Fruit fly (Drosophila melanogaster) whole organism, embryonic: ENCODE data around the gene Plap.

Experiments used
- B-H1 ChIP-seq: fragments of 200-800 bp; sonication (Bioruptor generic); IDR thresholded peaks from 3 replicates; pipeline ENCODE4 v1.3.6; 2022; ENCODE audit warnings: missing biosample characterization, missing genetic modification characterization
- B-H2 ChIP-seq: fragments of 200-800 bp; sonication (Bioruptor generic); optimal IDR thresholded peaks from 2 replicates; lab custom pipeline; 2018; ENCODE audit warnings: missing biosample characterization, mild to moderate bottlenecking, missing genetic modification characterization
- CG10147 ChIP-seq: fragments of 200-800 bp; sonication (Bioruptor generic); optimal IDR thresholded peaks from 2 replicates; lab custom pipeline; 2019; ENCODE audit warnings: missing biosample characterization, mild to moderate bottlenecking, missing genetic modification characterization, moderate library complexity
- CG10366 ChIP-seq: fragments of 200-800 bp; sonication (Bioruptor generic); IDR thresholded peaks from 2 replicates; pipeline ENCODE4 v1.3.6; 2022; ENCODE audit warnings: missing biosample characterization, missing genetic modification characterization
- CG12104 ChIP-seq: fragments of 200-800 bp; sonication (Bioruptor generic); optimal IDR thresholded peaks from 3 replicates; lab custom pipeline; 2016; ENCODE audit warnings: missing biosample characterization, missing genetic modification characterization
- CG12219 ChIP-seq: fragments of 200-800 bp; sonication (Bioruptor generic); optimal IDR thresholded peaks from 3 replicates; lab custom pipeline; 2018; ENCODE audit warnings: missing biosample characterization, mild to moderate bottlenecking, missing genetic modification characterization
- CG12299 ChIP-seq: fragments of 200-800 bp; sonication (Bioruptor generic); optimal IDR thresholded peaks from 2 replicates; lab custom pipeline; 2018; ENCODE audit warnings: missing biosample characterization, mild to moderate bottlenecking, missing genetic modification characterization
- CG13287 ChIP-seq: fragments of 200-800 bp; sonication (Bioruptor generic); IDR thresholded peaks from 2 replicates; pipeline ENCODE4 v1.3.6; 2022; ENCODE audit warnings: missing biosample characterization, missing genetic modification characterization; ENCODE audit not compliant: partially characterized antibody
- CG13894 ChIP-seq: fragments of 200-800 bp; sonication (Bioruptor generic); optimal IDR thresholded peaks from 3 replicates; lab custom pipeline; 2018; ENCODE audit warnings: missing biosample characterization, mild to moderate bottlenecking, missing genetic modification characterization, moderate library complexity
- CG14965 ChIP-seq: fragments of 200-800 bp; sonication (Bioruptor generic); optimal IDR thresholded peaks from 2 replicates; lab custom pipeline; 2016; ENCODE audit warnings: missing biosample characterization, missing genetic modification characterization, borderline replicate concordance
- CG15073 ChIP-seq: fragments of 200-800 bp; sonication (Bioruptor generic); optimal IDR thresholded peaks from 2 replicates; lab custom pipeline; 2016; ENCODE audit warnings: missing biosample characterization, missing genetic modification characterization
- CG1602 ChIP-seq: fragments of 200-800 bp; sonication (Bioruptor generic); optimal IDR thresholded peaks from 3 replicates; lab custom pipeline; 2016; ENCODE audit warnings: missing biosample characterization, missing genetic modification characterization
- CG17802 ChIP-seq: fragments of 200-800 bp; sonication (Bioruptor generic); optimal IDR thresholded peaks from 2 replicates; lab custom pipeline; 2018; ENCODE audit warnings: missing biosample characterization, mild to moderate bottlenecking, missing genetic modification characterization, moderate library complexity
- CG17829 ChIP-seq: fragments of 200-800 bp; optimal IDR thresholded peaks from 2 replicates; lab custom pipeline; 2019; ENCODE audit warnings: missing biosample characterization, mild to moderate bottlenecking, missing genetic modification characterization, moderate library complexity
- CG1792 ChIP-seq: fragments of 200-800 bp; sonication (Bioruptor generic); optimal IDR thresholded peaks from 2 replicates; lab custom pipeline; 2016; ENCODE audit warnings: missing biosample characterization, missing genetic modification characterization
- CG31224 ChIP-seq: fragments of 200-800 bp; sonication (Bioruptor generic); IDR thresholded peaks from 2 replicates; pipeline ENCODE4 v1.3.6; 2022; ENCODE audit warnings: missing biosample characterization, missing genetic modification characterization
- CG31388 ChIP-seq: fragments of 200-800 bp; sonication (Bioruptor generic); optimal IDR thresholded peaks from 2 replicates; lab custom pipeline; 2016; ENCODE audit warnings: missing biosample characterization, missing genetic modification characterization
- CG31441 ChIP-seq: fragments of 200-800 bp; sonication (Bioruptor generic); IDR thresholded peaks from 2 replicates; pipeline ENCODE4 v1.3.6; 2022; ENCODE audit warnings: missing biosample characterization, missing genetic modification characterization
- CG42726 ChIP-seq: fragments of 200-800 bp; sonication (Bioruptor generic); IDR thresholded peaks from 2 replicates; pipeline ENCODE4 v1.3.6; 2022; ENCODE audit warnings: missing biosample characterization, missing genetic modification characterization; ENCODE audit not compliant: partially characterized antibody
- CG4282 ChIP-seq: fragments of 200-800 bp; sonication (Bioruptor generic); optimal IDR thresholded peaks from 2 replicates; lab custom pipeline; 2016; ENCODE audit warnings: missing biosample characterization, missing genetic modification characterization
- CG6813 ChIP-seq: fragments of 200-800 bp; sonication (Bioruptor generic); optimal IDR thresholded peaks from 2 replicates; lab custom pipeline; 2017; ENCODE audit warnings: missing biosample characterization, missing genetic modification characterization, mild to moderate bottlenecking, moderate library complexity, missing genetic modification reagents
- CG7357 ChIP-seq: fragments of 200-800 bp; sonication (Bioruptor generic); IDR thresholded peaks from 3 replicates; pipeline ENCODE4 v1.3.6; 2022; ENCODE audit warnings: missing biosample characterization, missing genetic modification characterization
- CG7987 ChIP-seq: fragments of 200-800 bp; sonication (Bioruptor generic); optimal IDR thresholded peaks from 2 replicates; lab custom pipeline; 2018; ENCODE audit warnings: missing biosample characterization, mild to moderate bottlenecking, missing genetic modification characterization, moderate library complexity
- CG8089 ChIP-seq: fragments of 200-800 bp; sonication (Bioruptor generic); optimal IDR thresholded peaks from 3 replicates; lab custom pipeline; 2016; ENCODE audit warnings: missing biosample characterization, missing genetic modification characterization
- Doc2 ChIP-seq: fragments of 200-800 bp; sonication (Bioruptor generic); IDR thresholded peaks from 2 replicates; pipeline ENCODE4 v1.3.6; 2022; ENCODE audit warnings: missing biosample characterization, missing genetic modification characterization
- Dp ChIP-seq: fragments of 200-800 bp; sonication (Bioruptor generic); optimal IDR thresholded peaks from 2 replicates; lab custom pipeline; 2018; ENCODE audit warnings: missing biosample characterization, mild to moderate bottlenecking, missing genetic modification characterization, moderate library complexity
- Dref ChIP-seq: fragments of 200-800 bp; sonication (Bioruptor generic); IDR thresholded peaks from 2 replicates; pipeline ENCODE4 v1.3.6; 2022; ENCODE audit warnings: missing biosample characterization, missing genetic modification characterization
- Hr39 ChIP-seq: fragments of >200 bp; optimal IDR thresholded peaks from 2 replicates; lab custom pipeline; 2017
- MBD-R2 ChIP-seq: fragments of 200-800 bp; sonication (Bioruptor generic); IDR thresholded peaks from 2 replicates; pipeline ENCODE4 v1.3.6; 2022; ENCODE audit warnings: missing biosample characterization, missing genetic modification characterization
- NFAT ChIP-seq: fragments of 200-800 bp; sonication (Bioruptor generic); IDR thresholded peaks from 2 replicates; pipeline ENCODE4 v1.3.6; 2022; ENCODE audit warnings: missing biosample characterization, missing genetic modification characterization
- Opbp ChIP-seq: fragments of 200-800 bp; sonication (Bioruptor generic); IDR thresholded peaks from 3 replicates; pipeline ENCODE4 v1.3.6; 2022; ENCODE audit warnings: missing biosample characterization, missing genetic modification characterization; ENCODE audit not compliant: partially characterized antibody
- Side ChIP-seq: fragments of 200-800 bp; sonication (Bioruptor generic); optimal IDR thresholded peaks from 2 replicates; lab custom pipeline; 2016; ENCODE audit warnings: missing biosample characterization, missing genetic modification characterization
- Spps ChIP-seq: fragments of 200-800 bp; sonication (Bioruptor generic); optimal IDR thresholded peaks from 2 replicates; lab custom pipeline; 2018; ENCODE audit warnings: missing biosample characterization, mild to moderate bottlenecking, missing genetic modification characterization
- Taf1 ChIP-seq: fragments of 200-800 bp; sonication (Bioruptor generic); IDR thresholded peaks from 2 replicates; pipeline ENCODE4 v1.3.6; 2022; ENCODE audit warnings: missing biosample characterization, missing genetic modification characterization
- Xrp1 ChIP-seq: fragments of 200-800 bp; sonication (Bioruptor generic); IDR thresholded peaks from 2 replicates; pipeline ENCODE4 v1.3.6; 2022; ENCODE audit warnings: missing biosample characterization, missing genetic modification characterization
- gro ChIP-seq: fragments of 200-800 bp; sonication (Bioruptor generic); optimal IDR thresholded peaks from 2 replicates; lab custom pipeline; 2016; ENCODE audit warnings: missing biosample characterization, missing genetic modification characterization
- gsb-n ChIP-seq: fragments of 200-800 bp; sonication (Bioruptor generic); optimal IDR thresholded peaks from 3 replicates; lab custom pipeline; 2018; ENCODE audit warnings: missing biosample characterization, mild to moderate bottlenecking, missing genetic modification characterization
- hb ChIP-seq: fragments of 200-800 bp; sonication (Bioruptor generic); IDR thresholded peaks from 3 replicates; pipeline ENCODE4 v1.3.6; 2022; ENCODE audit warnings: missing biosample characterization, missing genetic modification characterization; ENCODE audit not compliant: partially characterized antibody
- mld ChIP-seq: fragments of 200-800 bp; sonication (Bioruptor generic); IDR thresholded peaks from 3 replicates; pipeline ENCODE4 v1.3.6; 2022; ENCODE audit warnings: missing biosample characterization, missing genetic modification characterization; ENCODE audit not compliant: partially characterized antibody
- nau ChIP-seq: fragments of 200-800 bp; sonication (Bioruptor generic); optimal IDR thresholded peaks from 3 replicates; lab custom pipeline; 2017; ENCODE audit warnings: missing biosample characterization, mild to moderate bottlenecking, missing genetic modification characterization, missing genetic modification reagents
- otp ChIP-seq: fragments of 200-800 bp; sonication (Bioruptor generic); IDR thresholded peaks from 3 replicates; pipeline ENCODE4, ENCODE4 v1.3.6; 2022; ENCODE audit warnings: missing biosample characterization, missing genetic modification characterization
- peb ChIP-seq: fragments of 200-800 bp; sonication (Bioruptor generic); IDR thresholded peaks from 2 replicates; pipeline ENCODE4 v1.3.6; 2022; ENCODE audit warnings: missing biosample characterization, missing genetic modification characterization
- ranshi ChIP-seq: fragments of 200-800 bp; sonication (Bioruptor generic); IDR thresholded peaks from 2 replicates; pipeline ENCODE4 v1.3.6; 2022; ENCODE audit warnings: missing biosample characterization, missing genetic modification characterization
- sens ChIP-seq: fragments of 200-800 bp; sonication (Bioruptor generic); peaks from one replicate; lab custom pipeline; 2016; ENCODE audit warnings: missing biosample characterization, missing genetic modification characterization
- sob ChIP-seq: fragments of 200-800 bp; sonication (Bioruptor generic); IDR thresholded peaks from 2 replicates; pipeline ENCODE4 v1.3.6; 2022; ENCODE audit warnings: missing biosample characterization, missing genetic modification characterization
- sqz ChIP-seq: fragments of 200-800 bp; sonication (Bioruptor generic); optimal IDR thresholded peaks from 3 replicates; lab custom pipeline; 2018; ENCODE audit warnings: missing biosample characterization, mild to moderate bottlenecking, missing genetic modification characterization
- ssp ChIP-seq: fragments of 200-800 bp; sonication (Bioruptor generic); IDR thresholded peaks from 2 replicates; pipeline ENCODE4 v1.3.6; 2022; ENCODE audit warnings: missing biosample characterization, missing genetic modification characterization
- tll ChIP-seq, 2 experiments: fragments of 200-800 bp in 1 of 2; fragments of >200 bp in 1 of 2; sonication (Bioruptor generic) in 1 of 2; optimal IDR thresholded peaks; 2 replicates each; lab custom pipeline; 2017 to 2019; ENCODE audit warnings: missing biosample characterization in 2 of 2, missing genetic modification characterization in 2 of 2, mild to moderate bottlenecking in 1 of 2, moderate library complexity in 1 of 2
- yki ChIP-seq: fragments of >200 bp; optimal IDR thresholded peaks from 3 replicates; lab custom pipeline; 2018

Gene Plap

dm6 chr2L:1118880-1119809 is 51.0 kb downstream of the Plap start (continued):
- TF ChIP-seq Doc2 (no peak; the same call in 1 of the 2 replicates), CG10147 (GFP tag; lab: Kevin White, UChicago) (peak; percentile 63), CG1602 (GFP tag; lab: Kevin White, UChicago) (peak; percentile 63), Spps (no peak), NFAT (peak; percentile 66), otp (GFP tag; lab: Robert Waterston, UW) (peak; percentile 40; the same call in 1 of the 3 replicates), CG13894 (peak; percentile 13), sob (GFP tag; lab: Robert Waterston, UW) (peak; percentile 77), B-H2 (GFP tag; lab: Kevin White, UChicago) (peak; percentile 10), sqz (no peak), CG7357 (GFP tag; lab: Robert Waterston, UW) (peak; percentile 63), CG14965 (GFP tag; lab: Kevin White, UChicago) (no peak), CG31224 (GFP tag; lab: Robert Waterston, UW) (peak; percentile 74), CG1792 (GFP tag; lab: Kevin White, UChicago) (peak; percentile 9), CG12219 (GFP tag; lab: Kevin White, UChicago) (peak; percentile 58), Dref (GFP tag; lab: Robert Waterston, UW) (0 out of 2 replicates have a peak, but pooled peaks have one; percentile 23), Xrp1 (peak; percentile 75), hb (no peak), Side (GFP tag; lab: Kevin White, UChicago) (no peak), CG13287 (peak; percentile 22; the same call in 1 of the 2 replicates), tll (GFP tag; optimal IDR thresholded peaks at IDR 0.05; lab: Kevin White, UChicago) (no peak), CG4282 (no peak), Dp (GFP tag; lab: Kevin White, UChicago) (no peak), MBD-R2 (GFP tag; lab: Robert Waterston, UW) (peak; percentile 44; the same call in 1 of the 2 replicates), CG12104 (GFP tag; lab: Kevin White, UChicago) (peak; percentile 47), CG31441 (GFP tag; lab: Robert Waterston, UW) (peak; percentile 73), CG17802 (tag; lab: Kevin White, UChicago) (no peak), CG10366 (GFP tag; lab: Robert Waterston, UW) (peak; percentile 76), CG6813 (GFP tag; lab: Kevin White, UChicago) (peak; percentile 12), CG17829 (tag; lab: Kevin White, UChicago) (peak; percentile 21), gsb-n (tag; lab: Kevin White, UChicago) (no peak), Taf1 (peak; percentile 55), sens (GFP tag; lab: Kevin White, UChicago) (peak; percentile 93), CG12299 (tag; lab: Kevin White, UChicago) (peak; percentile 17), CG7987 (GFP tag; lab: Kevin White, UChicago) (peak; percentile 9), peb (GFP tag; lab: Robert Waterston, UW) (peak; percentile 72), ssp (GFP tag; lab: Robert Waterston, UW) (peak; percentile 60), CG31388 (GFP tag; lab: Kevin White, UChicago) (no peak), Opbp (GFP tag; lab: Robert Waterston, UW) (peak; percentile 40; the same call in 1 of the 3 replicates), yki (no peak), nau (GFP tag; lab: Kevin White, UChicago) (peak; percentile 66), CG42726 (GFP tag; lab: Robert Waterston, UW) (peak; percentile 55; the same call in 1 of the 2 replicates), mld (GFP tag; lab: Robert Waterston, UW) (no peak), CG15073 (GFP tag; lab: Kevin White, UChicago) (no peak), ranshi (GFP tag; lab: Robert Waterston, UW) (peak; percentile 79), B-H1 (GFP tag; lab: Robert Waterston, UW) (peak; percentile 74), Hr39 (lab: Kevin White, UChicago) (no peak), CG8089 (GFP tag; lab: Kevin White, UChicago) (peak; percentile 40), gro (GFP tag; lab: Kevin White, UChicago) (peak; percentile 83)
